Worm (Caenorhabditis elegans): Measurements from ENCODE around the gene galt-1.

DNA sequence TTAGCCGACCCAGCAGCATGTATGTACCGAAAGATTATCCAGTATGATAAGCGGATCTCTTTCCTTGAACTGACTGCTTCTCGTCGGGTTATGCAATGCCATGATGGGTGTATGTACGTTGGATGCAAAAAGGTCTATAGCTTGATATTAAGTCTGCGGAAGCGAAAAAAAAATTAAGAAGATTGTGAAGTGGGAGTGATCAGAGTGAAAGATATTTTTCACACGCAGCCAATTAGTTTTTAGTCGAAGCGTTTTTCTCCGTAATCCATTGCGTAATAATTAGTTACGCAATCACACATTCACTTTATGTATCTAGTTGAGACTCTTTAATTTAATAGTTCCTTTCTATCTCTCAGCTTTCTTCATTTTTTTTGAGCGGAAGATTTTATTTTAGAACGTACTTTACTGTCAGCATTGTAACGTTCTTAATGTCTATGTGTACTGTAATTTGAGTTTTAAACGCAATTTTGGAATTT is 19.0 kb downstream of the galt-1 start:
- TF ChIP-seq B0310.2 (tag; optimal IDR thresholded peaks at IDR 0.05) (no peak), flt-1 (GFP tag; IDR thresholded peaks at IDR 0.05) (no peak), sea-1 (GFP tag; conservative IDR thresholded peaks at IDR 0.05) (no peak), ama-1 (optimal IDR thresholded peaks at IDR 0.05) (no peak), tbx-11 (GFP tag; IDR thresholded peaks at IDR 0.05) (no peak), tra-4 (tag; optimal IDR thresholded peaks at IDR 0.05) (no peak), ets-7 (tag; optimal IDR thresholded peaks at IDR 0.05) (no peak), hnd-1 (tag; optimal IDR thresholded peaks at IDR 0.05) (no peak), hmg-4 (GFP tag; optimal IDR thresholded peaks at IDR 0.05) (no peak), aly-1 (tag; optimal IDR thresholded peaks at IDR 0.05) (no peak), F13C5.2 (tag; optimal IDR thresholded peaks at IDR 0.05) (no peak), ceh-13 (GFP tag; optimal IDR thresholded peaks at IDR 0.05) (no peak), hmbx-1 (tag; optimal IDR thresholded peaks at IDR 0.05) (no peak)
